Worm (Caenorhabditis elegans) whole organism, midembryonic: ENCODE data around the gene nhr-127.

Source experiments
- T22C8.4 ChIP-seq: fragments of 200-800 bp; sonication (Bioruptor generic); IDR thresholded peaks from 2 replicates; pipeline ENCODE4 v1.3.6; 2022; ENCODE audit warnings: missing genetic modification characterization, missing compliant biosample characterization
- cog-1 ChIP-seq: sonication (generic microtip); optimal IDR thresholded peaks from 2 replicates; lab custom pipeline; 2016; ENCODE audit warnings: missing genetic modification characterization, missing compliant biosample characterization
- flt-1 ChIP-seq: fragments of 200-800 bp; sonication (Bioruptor generic); IDR thresholded peaks from 2 replicates; pipeline ENCODE4 v1.3.6; 2022; ENCODE audit warnings: missing genetic modification characterization, missing compliant biosample characterization
- klf-2 ChIP-seq: fragments of 200-800 bp; sonication (Bioruptor generic); conservative IDR thresholded peaks from 2 replicates; pipeline ENCODE4 v1.3.6; 2022; ENCODE audit warnings: missing genetic modification reagents, missing genetic modification characterization, missing compliant biosample characterization
- med-1 ChIP-seq: sonication (generic microtip); optimal IDR thresholded peaks from 2 replicates; lab custom pipeline; 2017; ENCODE audit warnings: missing genetic modification characterization, mild to moderate bottlenecking, missing compliant biosample characterization, antibody characterized with exemption, missing genetic modification reagents; ENCODE audit not compliant: insufficient read depth
- ref-1 ChIP-seq: fragments of 200-800 bp; sonication (Bioruptor generic); conservative IDR thresholded peaks from 2 replicates; pipeline ENCODE4 v1.3.6; 2022; ENCODE audit warnings: missing genetic modification reagents, missing genetic modification characterization, missing compliant biosample characterization
- tab-1 ChIP-seq: fragments of 200-800 bp; sonication (Bioruptor generic); IDR thresholded peaks from 2 replicates; pipeline ENCODE4 v1.3.6; 2022; ENCODE audit warnings: missing genetic modification characterization, missing compliant biosample characterization
- ztf-23 ChIP-seq: fragments of 200-800 bp; sonication (Bioruptor generic); IDR thresholded peaks from 2 replicates; pipeline ENCODE4 v1.3.6; 2022; ENCODE audit warnings: missing genetic modification reagents, missing genetic modification characterization, missing compliant biosample characterization
- ztf-29 ChIP-seq: fragments of 200-800 bp; sonication (Bioruptor generic); IDR thresholded peaks from 2 replicates; pipeline ENCODE4 v1.3.6; 2022; ENCODE audit warnings: missing genetic modification reagents, missing genetic modification characterization, missing compliant biosample characterization

DNA sequence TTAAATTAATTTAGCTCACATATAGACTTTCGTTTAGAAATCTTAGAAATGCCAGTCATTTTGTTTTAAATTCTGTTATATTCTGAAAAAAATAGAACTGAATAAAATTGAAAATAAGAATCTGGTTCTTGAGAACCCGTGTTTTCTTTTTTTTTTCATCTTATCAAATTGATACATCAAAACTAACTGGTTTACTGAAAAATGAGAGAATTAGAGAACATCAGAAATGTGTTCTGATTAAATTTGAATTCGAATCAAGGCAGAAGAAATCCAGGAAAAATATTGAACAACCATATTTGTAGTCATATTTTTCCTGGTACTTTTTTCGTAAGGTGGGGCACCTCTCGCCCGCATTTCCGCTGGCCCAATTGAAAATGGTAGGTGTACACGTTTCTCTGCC lies 41.3 kb upstream of the nhr-127 start, which contains the start of gene F11A5.15:
- TF ChIP-seq med-1 (GFP tag; lab: Kevin White, UChicago) (no peak), T22C8.4 (GFP tag; lab: Robert Waterston, UW) (no peak), ztf-23 (GFP tag; lab: Robert Waterston, UW) (no peak), ztf-29 (GFP tag; lab: Robert Waterston, UW) (no peak), tab-1 (no peak), cog-1 (no peak), klf-2 (GFP tag; lab: Robert Waterston, UW) (no peak), ref-1 (no peak), flt-1 (GFP tag; lab: Robert Waterston, UW) (no peak)
